Fruit fly (Drosophila melanogaster) whole organism, prepupa: ENCODE data around the gene Idgf2.

Source experiments
- Blimp-1 ChIP-seq: fragments of 200-800 bp; sonication (Bioruptor generic); optimal IDR thresholded peaks from 3 replicates; lab custom pipeline; 2017; ENCODE audit warnings: missing biosample characterization, missing genetic modification characterization, mild to moderate bottlenecking, moderate library complexity, missing genetic modification reagents
- CG10669 ChIP-seq: fragments of 200-800 bp; sonication (Bioruptor generic); optimal IDR thresholded peaks from 3 replicates; lab custom pipeline; 2018; ENCODE audit warnings: missing biosample characterization, mild to moderate bottlenecking, missing genetic modification characterization, moderate library complexity
- CG11294 ChIP-seq: fragments of 200-800 bp; sonication (Bioruptor generic); IDR thresholded peaks from 2 replicates; pipeline ENCODE4 v1.3.6; 2022; ENCODE audit warnings: missing biosample characterization, missing genetic modification characterization
- CG11762 ChIP-seq: fragments of 200-800 bp; sonication (Bioruptor generic); optimal IDR thresholded peaks from 3 replicates; lab custom pipeline; 2016; ENCODE audit warnings: missing biosample characterization, missing genetic modification characterization; ENCODE audit not compliant: insufficient read depth
- CG11902 ChIP-seq: fragments of 200-800 bp; sonication (Bioruptor generic); optimal IDR thresholded peaks from 3 replicates; lab custom pipeline; 2016; ENCODE audit warnings: missing biosample characterization, missing genetic modification characterization
- CG15336 ChIP-seq: fragments of 200-800 bp; sonication (Bioruptor generic); IDR thresholded peaks from 2 replicates; pipeline ENCODE4 v1.3.6; 2022; ENCODE audit warnings: missing biosample characterization, missing genetic modification characterization
- CG1621 ChIP-seq: fragments of 200-800 bp; sonication (Bioruptor generic); optimal IDR thresholded peaks from 3 replicates; lab custom pipeline; 2018; ENCODE audit warnings: missing biosample characterization, mild to moderate bottlenecking, missing genetic modification characterization
- CG16779 ChIP-seq: fragments of 200-800 bp; sonication (Bioruptor generic); optimal IDR thresholded peaks from 3 replicates; lab custom pipeline; 2017; ENCODE audit warnings: missing biosample characterization, mild to moderate bottlenecking, missing genetic modification characterization
- CG3032 ChIP-seq: fragments of 200-800 bp; optimal IDR thresholded peaks from 2 replicates; lab custom pipeline; 2019; ENCODE audit warnings: missing biosample characterization, mild to moderate bottlenecking, missing genetic modification characterization, moderate library complexity
- CG31627 ChIP-seq: fragments of 200-800 bp; sonication (Bioruptor generic); optimal IDR thresholded peaks from 3 replicates; lab custom pipeline; 2016; ENCODE audit warnings: missing biosample characterization, missing genetic modification characterization
- CG32006 ChIP-seq: fragments of 200-800 bp; sonication (Bioruptor generic); optimal IDR thresholded peaks from 3 replicates; lab custom pipeline; 2017; ENCODE audit warnings: missing biosample characterization, mild to moderate bottlenecking, missing genetic modification characterization
- CG34406 ChIP-seq: fragments of 200-800 bp; sonication (Bioruptor generic); optimal IDR thresholded peaks from 3 replicates; lab custom pipeline; 2016; ENCODE audit warnings: missing biosample characterization, missing genetic modification characterization
- CG3919 ChIP-seq: fragments of 200-800 bp; sonication (Bioruptor generic); optimal IDR thresholded peaks from 3 replicates; lab custom pipeline; 2016; ENCODE audit warnings: missing biosample characterization, missing genetic modification characterization
- CG4318 ChIP-seq: fragments of 200-800 bp; sonication (Bioruptor generic); optimal IDR thresholded peaks from 3 replicates; lab custom pipeline; 2017; ENCODE audit warnings: missing biosample characterization, mild to moderate bottlenecking, missing genetic modification characterization
- CG6163 ChIP-seq: fragments of 200-800 bp; sonication (Bioruptor generic); IDR thresholded peaks from 3 replicates; pipeline ENCODE4 v1.3.6; 2022; ENCODE audit warnings: missing biosample characterization, missing genetic modification characterization
- CG6276 ChIP-seq: fragments of 200-800 bp; sonication (Bioruptor generic); optimal IDR thresholded peaks from 2 replicates; lab custom pipeline; 2017; ENCODE audit warnings: missing biosample characterization, mild to moderate bottlenecking, missing genetic modification characterization
- CG6792 ChIP-seq: fragments of 200-800 bp; sonication (Bioruptor generic); optimal IDR thresholded peaks from 3 replicates; lab custom pipeline; 2016; ENCODE audit warnings: missing biosample characterization, missing genetic modification characterization
- CG6808 ChIP-seq: fragments of 200-800 bp; sonication (Bioruptor generic); optimal IDR thresholded peaks from 3 replicates; lab custom pipeline; 2017; ENCODE audit warnings: missing biosample characterization, missing genetic modification characterization, mild to moderate bottlenecking, moderate library complexity, missing genetic modification reagents
- CG7368 ChIP-seq: fragments of 200-800 bp; sonication (Bioruptor generic); optimal IDR thresholded peaks from 3 replicates; lab custom pipeline; 2016; ENCODE audit warnings: missing biosample characterization, missing genetic modification characterization
- CG8119 ChIP-seq: fragments of 200-800 bp; sonication (Bioruptor generic); IDR thresholded peaks from 3 replicates; pipeline ENCODE4 v1.3.6; 2022; ENCODE audit warnings: missing biosample characterization, missing genetic modification characterization
- CG8632 ChIP-seq: fragments of 200-800 bp; sonication (Bioruptor generic); optimal IDR thresholded peaks from 3 replicates; lab custom pipeline; 2016; ENCODE audit warnings: missing biosample characterization, missing genetic modification characterization
- CG9139 ChIP-seq: fragments of 200-800 bp; sonication (Bioruptor generic); optimal IDR thresholded peaks from 3 replicates; lab custom pipeline; 2017; ENCODE audit warnings: missing biosample characterization, mild to moderate bottlenecking, missing genetic modification characterization
- Eip75B ChIP-seq: fragments of 200-800 bp; sonication (Bioruptor generic); optimal IDR thresholded peaks from 3 replicates; lab custom pipeline; 2016; ENCODE audit warnings: missing biosample characterization, missing genetic modification characterization
- Eip78C ChIP-seq: fragments of 200-800 bp; sonication (Bioruptor generic); peaks from one replicate; lab custom pipeline; 2016; ENCODE audit warnings: missing biosample characterization, missing genetic modification characterization
- Eip93F ChIP-seq: fragments of 200-800 bp; sonication (Bioruptor generic); optimal IDR thresholded peaks from 2 replicates; lab custom pipeline; 2016; ENCODE audit warnings: missing biosample characterization, mild to moderate bottlenecking, missing genetic modification characterization
- Ets21C ChIP-seq: fragments of 200-800 bp; sonication (Bioruptor generic); optimal IDR thresholded peaks from 3 replicates; lab custom pipeline; 2016; ENCODE audit warnings: missing biosample characterization, missing genetic modification characterization
- Ets96B ChIP-seq: fragments of 200-800 bp; optimal IDR thresholded peaks from 2 replicates; lab custom pipeline; 2019; ENCODE audit warnings: missing biosample characterization, mild to moderate bottlenecking, missing genetic modification characterization, moderate library complexity
- Gug ChIP-seq: fragments of 200-800 bp; sonication (Bioruptor generic); IDR thresholded peaks from 2 replicates; pipeline ENCODE4 v1.3.6; 2022; ENCODE audit warnings: missing biosample characterization, missing genetic modification characterization
- Hr38 ChIP-seq: sonication (Bioruptor generic); optimal IDR thresholded peaks from 2 replicates; lab custom pipeline; 2016; ENCODE audit warnings: missing biosample characterization, missing genetic modification characterization
- Hr4 ChIP-seq: fragments of 200-800 bp; sonication (Bioruptor generic); optimal IDR thresholded peaks from 3 replicates; lab custom pipeline; 2016; ENCODE audit warnings: missing biosample characterization, missing genetic modification characterization
- Lpt ChIP-seq: fragments of 200-800 bp; sonication (Bioruptor generic); optimal IDR thresholded peaks from 3 replicates; lab custom pipeline; 2016; ENCODE audit warnings: missing biosample characterization, missing genetic modification characterization
- Met ChIP-seq: fragments of 200-800 bp; sonication (Bioruptor generic); optimal IDR thresholded peaks from 3 replicates; lab custom pipeline; 2016; ENCODE audit warnings: missing biosample characterization, missing genetic modification characterization
- OdsH ChIP-seq: fragments of 200-800 bp; sonication (Bioruptor generic); optimal IDR thresholded peaks from 3 replicates; lab custom pipeline; 2016; ENCODE audit warnings: missing biosample characterization, missing genetic modification characterization
- Smox ChIP-seq: fragments of 200-800 bp; sonication (Bioruptor generic); optimal IDR thresholded peaks from 3 replicates; lab custom pipeline; 2016; ENCODE audit warnings: missing biosample characterization, missing genetic modification characterization
- Sox102F ChIP-seq: fragments of 200-800 bp; sonication (Bioruptor generic); optimal IDR thresholded peaks from 2 replicates; lab custom pipeline; 2016; ENCODE audit warnings: missing biosample characterization, mild to moderate bottlenecking, missing genetic modification characterization
- Sox14 ChIP-seq: fragments of 200-800 bp; sonication (Bioruptor generic); optimal IDR thresholded peaks from 3 replicates; lab custom pipeline; 2016; ENCODE audit warnings: missing biosample characterization, missing genetic modification characterization
- Sox15 ChIP-seq: fragments of 200-800 bp; sonication (Bioruptor generic); optimal IDR thresholded peaks from 3 replicates; lab custom pipeline; 2016; ENCODE audit warnings: missing biosample characterization, missing genetic modification characterization
- achi ChIP-seq: fragments of 200-800 bp; sonication (Bioruptor generic); optimal IDR thresholded peaks from 3 replicates; lab custom pipeline; 2016; ENCODE audit warnings: missing biosample characterization, missing genetic modification characterization
- acj6 ChIP-seq: fragments of 200-800 bp; sonication (Bioruptor generic); optimal IDR thresholded peaks from 3 replicates; lab custom pipeline; 2016; ENCODE audit warnings: missing biosample characterization, missing genetic modification characterization
- cyc ChIP-seq: fragments of 200-800 bp; sonication (Bioruptor generic); optimal IDR thresholded peaks from 3 replicates; lab custom pipeline; 2016; ENCODE audit warnings: missing biosample characterization, missing genetic modification characterization
- dac ChIP-seq: fragments of 200-800 bp; sonication (Bioruptor generic); optimal IDR thresholded peaks from 2 replicates; lab custom pipeline; 2017; ENCODE audit warnings: missing biosample characterization, mild to moderate bottlenecking, missing genetic modification characterization
- dsx ChIP-seq: fragments of 200-800 bp; optimal IDR thresholded peaks from 3 replicates; lab custom pipeline; 2019; ENCODE audit warnings: missing biosample characterization, mild to moderate bottlenecking, missing genetic modification characterization, moderate library complexity; ENCODE audit not compliant: poor library complexity, severe bottlenecking
- esn ChIP-seq: fragments of 200-800 bp; sonication (Bioruptor generic); optimal IDR thresholded peaks from 2 replicates; lab custom pipeline; 2016; ENCODE audit warnings: missing biosample characterization, mild to moderate bottlenecking, missing genetic modification characterization, moderate library complexity
- fd59A ChIP-seq: fragments of 200-800 bp; sonication (Bioruptor generic); optimal IDR thresholded peaks from 2 replicates; lab custom pipeline; 2017; ENCODE audit warnings: missing biosample characterization, mild to moderate bottlenecking, missing genetic modification characterization, missing genetic modification reagents
- fd85E ChIP-seq: fragments of 200-800 bp; sonication (Bioruptor generic); optimal IDR thresholded peaks from 3 replicates; lab custom pipeline; 2016; ENCODE audit warnings: missing biosample characterization, missing genetic modification characterization
- fkh ChIP-seq: fragments of 200-800 bp; sonication (Bioruptor generic); optimal IDR thresholded peaks from 3 replicates; lab custom pipeline; 2017; ENCODE audit warnings: missing biosample characterization, mild to moderate bottlenecking, missing genetic modification characterization, moderate library complexity
- lz ChIP-seq: fragments of 200-800 bp; sonication (Bioruptor generic); optimal IDR thresholded peaks from 3 replicates; lab custom pipeline; 2016; ENCODE audit warnings: missing biosample characterization, missing genetic modification characterization
- net ChIP-seq: fragments of 200-800 bp; sonication (Bioruptor generic); optimal IDR thresholded peaks from 3 replicates; lab custom pipeline; 2016; ENCODE audit warnings: missing biosample characterization, missing genetic modification characterization
- pdm3 ChIP-seq: fragments of 200-800 bp; sonication (Bioruptor generic); optimal IDR thresholded peaks from 3 replicates; lab custom pipeline; 2016; ENCODE audit warnings: missing biosample characterization, missing genetic modification characterization
- salr ChIP-seq, 2 experiments: fragments of 200-800 bp; sonication (Bioruptor generic); optimal IDR thresholded peaks; 3 replicates each; lab custom pipeline; 2016 to 2018; ENCODE audit warnings: missing biosample characterization in 2 of 2, missing genetic modification characterization in 2 of 2, mild to moderate bottlenecking in 1 of 2
- spab ChIP-seq: fragments of 200-800 bp; sonication (Bioruptor generic); optimal IDR thresholded peaks from 2 replicates; lab custom pipeline; 2017; ENCODE audit warnings: missing biosample characterization, mild to moderate bottlenecking, missing genetic modification characterization, missing genetic modification reagents
- svp ChIP-seq: fragments of 200-800 bp; sonication (Bioruptor generic); peaks from one replicate; lab custom pipeline; 2016; ENCODE audit warnings: missing biosample characterization, missing genetic modification characterization
- vri ChIP-seq: fragments of 200-800 bp; sonication (Bioruptor generic); optimal IDR thresholded peaks from 3 replicates; lab custom pipeline; 2016; ENCODE audit warnings: missing biosample characterization, mild to moderate bottlenecking, missing genetic modification characterization

The Idgf2 gene

DNA sequence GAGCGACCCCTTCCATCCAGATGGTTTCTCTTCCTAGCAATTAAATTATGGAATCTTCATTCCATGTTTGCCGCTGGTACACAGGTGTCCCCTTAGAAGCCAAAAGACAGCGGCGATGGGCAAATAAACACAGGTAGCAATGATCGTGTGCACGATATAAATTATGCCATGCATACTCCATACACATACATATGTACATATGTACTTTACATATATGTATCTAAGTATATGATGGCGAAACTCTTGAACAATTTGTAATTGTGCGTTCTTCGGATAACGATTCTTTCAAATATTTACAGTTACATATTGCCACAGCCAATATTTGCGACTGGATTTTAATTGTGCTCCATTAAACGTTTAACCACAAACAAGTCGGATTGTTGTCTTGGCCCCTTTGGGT lies 29.4 kb downstream of the Idgf2 start:
- no peak for TF ChIP-seq CG16779 (tag; lab: Kevin White, UChicago)
- peak; percentile 6 for TF ChIP-seq cyc (GFP tag; lab: Kevin White, UChicago)
- TF ChIP-seq CG11294 (GFP tag; lab: Robert Waterston, UW) = no peak
- TF ChIP-seq Hr4 (GFP tag; lab: Kevin White, UChicago) = peak; percentile 21
- peak; percentile 3 for TF ChIP-seq Ets96B (tag; lab: Kevin White, UChicago)
- TF ChIP-seq CG8119 = no peak
- peak; percentile 50 for TF ChIP-seq acj6 (GFP tag; lab: Kevin White, UChicago)
- TF ChIP-seq dac (GFP tag; lab: Kevin White, UChicago) = no peak
- peak; percentile 8 for TF ChIP-seq CG31627 (GFP tag; lab: Kevin White, UChicago)
- TF ChIP-seq lz (GFP tag; lab: Kevin White, UChicago) = peak; percentile 13
- peak; percentile 71 for TF ChIP-seq fkh (GFP tag; lab: Kevin White, UChicago)
- peak; percentile 46 for TF ChIP-seq CG8632 (GFP tag; lab: Kevin White, UChicago)
- no peak for TF ChIP-seq CG6808 (GFP tag; lab: Kevin White, UChicago)
- no peak for TF ChIP-seq CG4318 (GFP tag; lab: Kevin White, UChicago)
- TF ChIP-seq fd59A = no peak
- peak; percentile 93 for TF ChIP-seq Eip78C (GFP tag; lab: Kevin White, UChicago)
- peak; percentile 26 for TF ChIP-seq CG3032
- TF ChIP-seq vri (GFP tag; lab: Kevin White, UChicago) = no peak
- peak; percentile 52 for TF ChIP-seq Met
- peak; percentile 5 for TF ChIP-seq CG1621 (tag; lab: Kevin White, UChicago)
- peak; percentile 20 for TF ChIP-seq dsx (GFP tag; lab: Kevin White, UChicago)
- TF ChIP-seq net (GFP tag; lab: Kevin White, UChicago) = peak; percentile 43
- TF ChIP-seq spab (GFP tag; lab: Kevin White, UChicago) = peak; percentile 17
- TF ChIP-seq CG34406 (GFP tag; lab: Kevin White, UChicago) = peak; percentile 47
- peak; percentile 44 for TF ChIP-seq CG11762 (GFP tag; lab: Kevin White, UChicago)
- TF ChIP-seq CG32006 = peak; percentile 39
- TF ChIP-seq CG6792 = peak; percentile 27
- TF ChIP-seq CG6163 (GFP tag; lab: Robert Waterston, UW) = peak; percentile 75
- peak; percentile 74 for TF ChIP-seq CG3919 (GFP tag; lab: Kevin White, UChicago)
- peak; percentile 40 for TF ChIP-seq esn (GFP tag; lab: Kevin White, UChicago)
- peak; percentile 48 for TF ChIP-seq CG10669 (GFP tag; lab: Kevin White, UChicago)
- no peak for TF ChIP-seq Lpt (GFP tag; lab: Kevin White, UChicago)
- peak in 1 of 2 experiments; percentile 31 for TF ChIP-seq salr (GFP tag; optimal IDR thresholded peaks at IDR 0.05; lab: Kevin White, UChicago)
- peak; percentile 63 for TF ChIP-seq svp (GFP tag; lab: Kevin White, UChicago)
- no peak for TF ChIP-seq fd85E (GFP tag; lab: Kevin White, UChicago)
- TF ChIP-seq Ets21C (GFP tag; lab: Kevin White, UChicago) = no peak
- TF ChIP-seq Eip75B (GFP tag; lab: Kevin White, UChicago) = peak; percentile 31
- no peak for TF ChIP-seq Hr38 (GFP tag; lab: Kevin White, UChicago)
- no peak for TF ChIP-seq Smox
- TF ChIP-seq CG6276 (GFP tag; lab: Kevin White, UChicago) = no peak
- TF ChIP-seq CG11902 (GFP tag; lab: Kevin White, UChicago) = no peak
- TF ChIP-seq CG9139 (GFP tag; lab: Kevin White, UChicago) = peak; percentile 38
- no peak for TF ChIP-seq Eip93F (GFP tag; lab: Kevin White, UChicago)
- TF ChIP-seq CG15336 (GFP tag; lab: Robert Waterston, UW) = no peak
- peak; percentile 37 for TF ChIP-seq Blimp-1
- TF ChIP-seq pdm3 = peak; percentile 37
- TF ChIP-seq CG7368 (GFP tag; lab: Kevin White, UChicago) = peak; percentile 55
- TF ChIP-seq OdsH (GFP tag; lab: Kevin White, UChicago) = peak; percentile 23
- TF ChIP-seq Sox14 = no peak
- no peak for TF ChIP-seq Gug (GFP tag; lab: Robert Waterston, UW)
- TF ChIP-seq achi (GFP tag; lab: Kevin White, UChicago) = peak; percentile 51
- no peak for TF ChIP-seq Sox15 (GFP tag; lab: Kevin White, UChicago)
- TF ChIP-seq Sox102F (GFP tag; lab: Kevin White, UChicago) = peak; percentile 51
